Worm (Caenorhabditis elegans) whole organism, L2 larva: Measurements from ENCODE around the gene R166.2.

Source experiments
- alr-1 ChIP-seq: fragments of 150-350 bp; optimal IDR thresholded peaks from 2 replicates; lab custom pipeline; 2014; ENCODE audit warnings: missing biosample characterization, missing genetic modification characterization
- ceh-82 ChIP-seq: fragments of 150-350 bp; optimal IDR thresholded peaks from 2 replicates; lab custom pipeline; 2014; ENCODE audit warnings: missing biosample characterization, missing genetic modification characterization
- lin-13 ChIP-seq: fragments of 150-350 bp; optimal IDR thresholded peaks from 2 replicates; lab custom pipeline; 2014; ENCODE audit warnings: missing biosample characterization, missing genetic modification reagents, missing genetic modification characterization
- nhr-77 ChIP-seq: fragments of 150-350 bp; optimal IDR thresholded peaks from 2 replicates; lab custom pipeline; 2014; ENCODE audit warnings: missing biosample characterization, missing genetic modification characterization
- unc-62 ChIP-seq: fragments of 150-350 bp; optimal IDR thresholded peaks from 2 replicates; lab custom pipeline; 2014; ENCODE audit warnings: missing biosample characterization, missing genetic modification reagents, missing genetic modification characterization
- ztf-11 ChIP-seq: sonication (generic microtip); optimal IDR thresholded peaks from 2 replicates; lab custom pipeline; 2017; ENCODE audit warnings: missing biosample characterization, missing genetic modification characterization

- TF ChIP-seq nhr-77 (tag; lab: Kevin White, UChicago) (no peak), ztf-11 (tag; lab: Kevin White, UChicago) (no peak), alr-1 (tag; lab: Kevin White, UChicago) (no peak), ceh-82 (tag; lab: Kevin White, UChicago) (no peak), lin-13 (GFP tag; lab: Kevin White, UChicago) (no peak), unc-62 (GFP tag; lab: Kevin White, UChicago) (no peak)
These were observed 12.3 kb downstream of the R166.2 start for ce11 chrII:10525134-10525533.
